Fruit fly (Drosophila melanogaster) whole organism, embryonic: ENCODE measurements around the gene CCT7.

Experiments
- B-H2 ChIP-seq: fragments of 200-800 bp; sonication (Bioruptor generic); optimal IDR thresholded peaks from 2 replicates; lab custom pipeline; 2018; ENCODE audit warnings: missing biosample characterization, mild to moderate bottlenecking, missing genetic modification characterization
- CG10462 ChIP-seq: fragments of 200-800 bp; sonication (Bioruptor generic); optimal IDR thresholded peaks from 2 replicates; lab custom pipeline; 2016; ENCODE audit warnings: missing biosample characterization, missing genetic modification characterization
- CG10543 ChIP-seq: fragments of 200-800 bp; sonication (Bioruptor generic); optimal IDR thresholded peaks from 3 replicates; lab custom pipeline; 2017; ENCODE audit warnings: missing biosample characterization, mild to moderate bottlenecking, missing genetic modification characterization, moderate library complexity
- CG12104 ChIP-seq: fragments of 200-800 bp; sonication (Bioruptor generic); optimal IDR thresholded peaks from 3 replicates; lab custom pipeline; 2016; ENCODE audit warnings: missing biosample characterization, missing genetic modification characterization
- CG12155 ChIP-seq: fragments of 200-800 bp; sonication (Bioruptor generic); optimal IDR thresholded peaks from 3 replicates; lab custom pipeline; 2016; ENCODE audit warnings: missing biosample characterization, missing genetic modification characterization
- CG12769 ChIP-seq: fragments of 200-800 bp; sonication (Bioruptor generic); optimal IDR thresholded peaks from 2 replicates; lab custom pipeline; 2019; ENCODE audit warnings: missing biosample characterization, mild to moderate bottlenecking, missing genetic modification characterization, moderate library complexity
- CG13424 ChIP-seq: fragments of 200-800 bp; sonication (Bioruptor generic); optimal IDR thresholded peaks from 2 replicates; lab custom pipeline; 2019; ENCODE audit warnings: missing biosample characterization, mild to moderate bottlenecking, missing genetic modification characterization, moderate library complexity
- CG13624 ChIP-seq: fragments of 200-800 bp; sonication (Bioruptor generic); optimal IDR thresholded peaks from 2 replicates; lab custom pipeline; 2016; ENCODE audit warnings: missing biosample characterization, missing genetic modification characterization
- CG16813 ChIP-seq: fragments of 200-800 bp; sonication (Bioruptor generic); IDR thresholded peaks from 3 replicates; pipeline ENCODE4 v1.3.6; 2022; ENCODE audit warnings: missing biosample characterization, missing genetic modification characterization; ENCODE audit not compliant: partially characterized antibody
- CG18764 ChIP-seq: fragments of 200-800 bp; sonication (Bioruptor generic); optimal IDR thresholded peaks from 3 replicates; lab custom pipeline; 2016; ENCODE audit warnings: missing biosample characterization, missing genetic modification characterization
- CG31441 ChIP-seq: fragments of 200-800 bp; sonication (Bioruptor generic); IDR thresholded peaks from 2 replicates; pipeline ENCODE4 v1.3.6; 2022; ENCODE audit warnings: missing biosample characterization, missing genetic modification characterization
- CG32532 ChIP-seq: fragments of 200-800 bp; sonication (Bioruptor generic); IDR thresholded peaks from 2 replicates; pipeline ENCODE4 v1.3.6; 2022; ENCODE audit warnings: missing biosample characterization, missing genetic modification characterization
- CG34422 ChIP-seq: fragments of 200-800 bp; sonication (Bioruptor generic); IDR thresholded peaks from 3 replicates; pipeline ENCODE4 v1.3.6; 2022; ENCODE audit warnings: missing biosample characterization, missing genetic modification characterization
- CG3726 ChIP-seq: fragments of 200-800 bp; sonication (Bioruptor generic); IDR thresholded peaks from 3 replicates; pipeline ENCODE4, ENCODE4 v1.3.6; 2022; ENCODE audit warnings: missing biosample characterization, missing genetic modification characterization
- CG4282 ChIP-seq: fragments of 200-800 bp; sonication (Bioruptor generic); optimal IDR thresholded peaks from 2 replicates; lab custom pipeline; 2016; ENCODE audit warnings: missing biosample characterization, missing genetic modification characterization
- CG6654 ChIP-seq: fragments of 200-800 bp; sonication (Bioruptor generic); optimal IDR thresholded peaks from 2 replicates; lab custom pipeline; 2017; ENCODE audit warnings: missing biosample characterization, mild to moderate bottlenecking, missing genetic modification characterization
- CG8359 ChIP-seq: fragments of 200-800 bp; sonication (Bioruptor generic); optimal IDR thresholded peaks from 2 replicates; lab custom pipeline; 2017; ENCODE audit warnings: missing biosample characterization, mild to moderate bottlenecking, missing genetic modification characterization, borderline replicate concordance
- CG8765 ChIP-seq: fragments of 200-800 bp; sonication (Bioruptor generic); IDR thresholded peaks from 2 replicates; pipeline ENCODE4 v1.3.6; 2022; ENCODE audit warnings: missing biosample characterization, missing genetic modification characterization
- CG9215 ChIP-seq: fragments of 200-800 bp; sonication (Bioruptor generic); IDR thresholded peaks from 2 replicates; pipeline ENCODE4 v1.3.6; 2022; ENCODE audit warnings: missing biosample characterization, missing genetic modification characterization
- Dip2 ChIP-seq: fragments of 200-800 bp; sonication (Bioruptor generic); IDR thresholded peaks from 2 replicates; pipeline ENCODE4 v1.3.6; 2022; ENCODE audit warnings: missing biosample characterization, missing genetic modification characterization
- Doc2 ChIP-seq: fragments of 200-800 bp; sonication (Bioruptor generic); IDR thresholded peaks from 2 replicates; pipeline ENCODE4 v1.3.6; 2022; ENCODE audit warnings: missing biosample characterization, missing genetic modification characterization
- Eip74EF ChIP-seq, 2 experiments: fragments of 200-800 bp in 1 of 2; fragments of >200 bp in 1 of 2; sonication (Bioruptor generic) in 1 of 2; optimal IDR thresholded peaks; 2 replicates each; lab custom pipeline; 2017 to 2019; ENCODE audit warnings: missing biosample characterization in 2 of 2, missing genetic modification characterization in 2 of 2, mild to moderate bottlenecking in 1 of 2, moderate library complexity in 1 of 2
- HLH54F ChIP-seq: fragments of 200-800 bp; sonication (Bioruptor generic); optimal IDR thresholded peaks from 3 replicates; lab custom pipeline; 2016; ENCODE audit warnings: missing biosample characterization, missing genetic modification characterization
- Kr ChIP-seq: fragments of 200-800 bp; sonication (Bioruptor generic); optimal IDR thresholded peaks from 2 replicates; lab custom pipeline; 2017; ENCODE audit warnings: missing biosample characterization, mild to moderate bottlenecking, missing genetic modification characterization
- Lhr ChIP-seq: fragments of 200-800 bp; sonication (Bioruptor generic); optimal IDR thresholded peaks from 3 replicates; lab custom pipeline; 2017; ENCODE audit warnings: mild to moderate bottlenecking, missing biosample characterization, missing genetic modification reagents, missing genetic modification characterization
- Lpt ChIP-seq: fragments of >200 bp; optimal IDR thresholded peaks from 2 replicates; lab custom pipeline; 2018; ENCODE audit warnings: missing biosample characterization, missing genetic modification characterization
- Mes4 ChIP-seq: fragments of 200-800 bp; sonication (Bioruptor generic); optimal IDR thresholded peaks from 2 replicates; lab custom pipeline; 2016; ENCODE audit warnings: missing biosample characterization, missing genetic modification characterization
- NC2α ChIP-seq: fragments of 200-800 bp; sonication (Bioruptor generic); optimal IDR thresholded peaks from 2 replicates; lab custom pipeline; 2016; ENCODE audit warnings: missing biosample characterization, missing genetic modification characterization
- Ptx1 ChIP-seq: fragments of 200-800 bp; sonication (Bioruptor generic); IDR thresholded peaks from 2 replicates; pipeline ENCODE4 v1.3.6; 2022; ENCODE audit warnings: missing biosample characterization, missing genetic modification characterization
- Scr ChIP-seq: fragments of 200-800 bp; sonication (Bioruptor generic); IDR thresholded peaks from 2 replicates; pipeline ENCODE4 v1.3.6; 2022; ENCODE audit warnings: missing biosample characterization, missing genetic modification characterization; ENCODE audit not compliant: partially characterized antibody
- amos ChIP-seq: fragments of 200-800 bp; sonication (Bioruptor generic); IDR thresholded peaks from 2 replicates; pipeline ENCODE4 v1.3.6; 2022; ENCODE audit warnings: missing biosample characterization, missing genetic modification characterization; ENCODE audit not compliant: partially characterized antibody
- bcd ChIP-seq: fragments of 200-800 bp; sonication (Bioruptor generic); optimal IDR thresholded peaks from 2 replicates; lab custom pipeline; 2017; ENCODE audit warnings: missing biosample characterization, mild to moderate bottlenecking, missing genetic modification characterization
- bigmax ChIP-seq: fragments of 200-800 bp; sonication (Bioruptor generic); optimal IDR thresholded peaks from 2 replicates; lab custom pipeline; 2018; ENCODE audit warnings: missing biosample characterization, mild to moderate bottlenecking, missing genetic modification characterization
- br ChIP-seq: fragments of >200 bp; optimal IDR thresholded peaks from 2 replicates; lab custom pipeline; 2017
- bsh ChIP-seq, 2 experiments: fragments of 200-800 bp; sonication (Bioruptor generic); optimal IDR thresholded peaks; 2 replicates each; lab custom pipeline; 2017 to 2018; ENCODE audit warnings: mild to moderate bottlenecking in 2 of 2, missing biosample characterization in 2 of 2, missing genetic modification characterization in 2 of 2, moderate library complexity in 1 of 2
- btn ChIP-seq: fragments of 200-800 bp; sonication (Bioruptor generic); optimal IDR thresholded peaks from 2 replicates; lab custom pipeline; 2016; ENCODE audit warnings: missing biosample characterization, missing genetic modification characterization
- crp ChIP-seq, 2 experiments: fragments of 200-800 bp; sonication (Bioruptor generic); optimal IDR thresholded peaks; 2 replicates in 1 of 2; 3 replicates in 1 of 2; lab custom pipeline; 2017; ENCODE audit warnings: missing biosample characterization in 2 of 2, missing genetic modification characterization in 2 of 2, mild to moderate bottlenecking in 1 of 2, moderate library complexity in 1 of 2
- dmrt99B ChIP-seq: fragments of 200-800 bp; sonication (Bioruptor generic); optimal IDR thresholded peaks from 2 replicates; lab custom pipeline; 2018; ENCODE audit warnings: missing biosample characterization, mild to moderate bottlenecking, missing genetic modification characterization, moderate library complexity
- ems ChIP-seq: fragments of 200-800 bp; sonication (Bioruptor generic); optimal IDR thresholded peaks from 3 replicates; lab custom pipeline; 2016; ENCODE audit warnings: missing biosample characterization, missing genetic modification characterization
- fd96Cb ChIP-seq: fragments of 200-800 bp; sonication (Bioruptor generic); optimal IDR thresholded peaks from 2 replicates; lab custom pipeline; 2018; ENCODE audit warnings: missing biosample characterization, mild to moderate bottlenecking, missing genetic modification characterization, moderate library complexity
- insv ChIP-seq, 2 experiments: fragments of 200-800 bp; sonication (Bioruptor generic); optimal IDR thresholded peaks; 3 replicates each; lab custom pipeline; 2016 to 2018; ENCODE audit warnings: missing biosample characterization in 2 of 2, missing genetic modification characterization in 2 of 2
- knrl ChIP-seq: fragments of 200-800 bp; sonication (Bioruptor generic); IDR thresholded peaks from 3 replicates; pipeline ENCODE4 v1.3.6; 2022; ENCODE audit warnings: missing biosample characterization, missing genetic modification characterization; ENCODE audit not compliant: partially characterized antibody
- nom ChIP-seq: fragments of 200-800 bp; sonication (Bioruptor generic); optimal IDR thresholded peaks from 2 replicates; lab custom pipeline; 2017; ENCODE audit warnings: missing biosample characterization, missing genetic modification characterization, mild to moderate bottlenecking, moderate library complexity, missing genetic modification reagents
- phol ChIP-seq: fragments of 200-800 bp; sonication (Bioruptor generic); optimal IDR thresholded peaks from 3 replicates; lab custom pipeline; 2018; ENCODE audit warnings: missing biosample characterization, mild to moderate bottlenecking, missing genetic modification characterization, moderate library complexity
- pros ChIP-seq: fragments of 200-800 bp; sonication (Bioruptor generic); optimal IDR thresholded peaks from 3 replicates; lab custom pipeline; 2019; ENCODE audit warnings: missing biosample characterization, mild to moderate bottlenecking, missing genetic modification characterization, moderate library complexity
- row ChIP-seq: fragments of 200-800 bp; sonication (Bioruptor generic); IDR thresholded peaks from 3 replicates; pipeline ENCODE4 v1.3.6; 2022; ENCODE audit warnings: missing biosample characterization, missing genetic modification characterization
- sim ChIP-seq: fragments of 200-800 bp; sonication (Bioruptor generic); IDR thresholded peaks from 2 replicates; pipeline ENCODE4 v1.3.6; 2022; ENCODE audit warnings: missing biosample characterization, missing genetic modification characterization
- slbo ChIP-seq: fragments of 200-800 bp; sonication (Bioruptor generic); IDR thresholded peaks from 2 replicates; pipeline ENCODE4 v1.3.6; 2022; ENCODE audit warnings: missing biosample characterization, missing genetic modification characterization
- sqz ChIP-seq: fragments of 200-800 bp; sonication (Bioruptor generic); optimal IDR thresholded peaks from 3 replicates; lab custom pipeline; 2018; ENCODE audit warnings: missing biosample characterization, mild to moderate bottlenecking, missing genetic modification characterization
- stc ChIP-seq: fragments of 200-800 bp; sonication (Bioruptor generic); IDR thresholded peaks from 2 replicates; pipeline ENCODE4 v1.3.6; 2022; ENCODE audit warnings: missing biosample characterization, missing genetic modification characterization

Gene CCT7

DNA sequence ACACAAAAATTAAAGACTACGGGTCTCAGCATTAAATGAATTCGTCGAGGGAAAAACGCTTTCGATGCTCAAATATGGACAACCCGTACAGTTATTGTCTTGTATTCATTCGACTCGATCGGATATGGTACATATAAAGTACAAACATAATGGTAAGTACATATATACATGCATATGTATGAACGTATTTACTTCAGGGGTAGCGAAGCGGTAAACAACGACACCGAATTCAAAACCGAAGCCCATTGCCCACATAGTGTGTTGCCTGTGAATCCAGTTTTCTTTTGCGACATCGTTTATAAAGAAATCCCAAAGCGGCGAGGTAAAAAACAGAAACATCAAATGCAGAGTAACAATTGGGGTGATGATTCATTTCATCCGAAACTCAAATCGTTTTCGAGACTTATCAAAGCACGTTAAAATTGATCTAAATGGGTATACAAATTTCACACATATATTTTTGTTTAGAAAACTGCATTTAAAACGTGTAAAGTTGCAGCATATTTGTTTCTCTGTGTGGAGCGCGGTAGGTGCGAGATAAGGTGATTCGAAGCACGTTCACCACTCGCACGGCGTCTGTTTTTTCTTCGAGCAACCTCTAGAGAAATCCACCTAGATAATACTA is 11.1 kb downstream of the CCT7 start (continued):
- no peak; the same call in 1 of the 2 replicates for TF ChIP-seq amos
- peak; percentile 71 for TF ChIP-seq Ptx1 (GFP tag; lab: Robert Waterston, UW)
- no peak for TF ChIP-seq knrl (GFP tag; lab: Robert Waterston, UW)
- TF ChIP-seq CG31441 (GFP tag; lab: Robert Waterston, UW), result peak; percentile 39; the same call in 1 of the 2 replicates
- no peak for TF ChIP-seq HLH54F
- peak; percentile 31 for TF ChIP-seq CG10543 (GFP tag; lab: Kevin White, UChicago)
- TF ChIP-seq CG10462, result no peak
- TF ChIP-seq phol (tag; lab: Kevin White, UChicago), result peak; percentile 32
- TF ChIP-seq sqz (GFP tag; lab: Kevin White, UChicago), result peak; percentile 93
- peak; percentile 10 for TF ChIP-seq CG18764 (GFP tag; lab: Kevin White, UChicago)
- 0 out of 3 replicates have a peak, but pooled peaks have one; percentile 40 for TF ChIP-seq CG3726 (GFP tag; lab: Robert Waterston, UW)
- TF ChIP-seq CG4282 (GFP tag; lab: Kevin White, UChicago), result no peak
- peak; percentile 69 for TF ChIP-seq dmrt99B (tag; lab: Kevin White, UChicago)
- no peak for TF ChIP-seq br
- peak; percentile 67 for TF ChIP-seq slbo
- peak; percentile 58; the same call in 1 of the 2 replicates for TF ChIP-seq CG9215 (GFP tag; lab: Robert Waterston, UW)
- peak; percentile 46 for TF ChIP-seq CG12769 (tag; lab: Kevin White, UChicago)
- no peak for TF ChIP-seq ems (GFP tag; lab: Kevin White, UChicago)
- TF ChIP-seq CG8359 (GFP tag; lab: Kevin White, UChicago), result no peak
- TF ChIP-seq Dip2 (GFP tag; lab: Robert Waterston, UW), result no peak
- TF ChIP-seq CG13424 (tag; lab: Kevin White, UChicago), result peak; percentile 16
- no peak for TF ChIP-seq btn
- TF ChIP-seq row (GFP tag; lab: Robert Waterston, UW), result peak; percentile 76
- TF ChIP-seq bsh (GFP tag; optimal IDR thresholded peaks at IDR 0.05; lab: Kevin White, UChicago), result peak; percentile 40 to 64
- no peak for TF ChIP-seq Eip74EF (GFP tag; optimal IDR thresholded peaks at IDR 0.05; lab: Kevin White, UChicago)
- peak; percentile 40 for TF ChIP-seq nom (GFP tag; lab: Kevin White, UChicago)
- no peak for TF ChIP-seq CG6654
- TF ChIP-seq CG34422 (GFP tag; lab: Robert Waterston, UW), result peak; percentile 48; the same call in 2 of the 3 replicates
- peak; percentile 65 for TF ChIP-seq stc (GFP tag; lab: Robert Waterston, UW)
- TF ChIP-seq CG12104 (GFP tag; lab: Kevin White, UChicago), result no peak
- peak; percentile 35 for TF ChIP-seq CG12155 (GFP tag; lab: Kevin White, UChicago)
- no peak for TF ChIP-seq Doc2
- TF ChIP-seq CG32532, result peak; percentile 67
- TF ChIP-seq CG16813 (GFP tag; lab: Robert Waterston, UW), result no peak
- no peak for TF ChIP-seq CG8765 (GFP tag; lab: Robert Waterston, UW)
- no peak for TF ChIP-seq NC2α
- no peak for TF ChIP-seq Kr (GFP tag; lab: Kevin White, UChicago)
- TF ChIP-seq CG13624 (GFP tag; lab: Kevin White, UChicago), result peak; percentile 39
- TF ChIP-seq bigmax, result no peak
- no peak for TF ChIP-seq Scr
- no peak for TF ChIP-seq Mes4
- TF ChIP-seq Lhr (GFP tag; lab: Kevin White, UChicago), result no peak
- peak; percentile 39 for TF ChIP-seq fd96Cb (tag; lab: Kevin White, UChicago)
- no peak for TF ChIP-seq sim (GFP tag; lab: Robert Waterston, UW)
- peak; percentile 82 for TF ChIP-seq pros (GFP tag; lab: Kevin White, UChicago)
- TF ChIP-seq Lpt (GFP tag; lab: Kevin White, UChicago), result no peak
- no peak for TF ChIP-seq bcd (GFP tag; lab: Kevin White, UChicago)
- no peak for TF ChIP-seq insv (GFP tag; optimal IDR thresholded peaks at IDR 0.05; lab: Kevin White, UChicago)
- TF ChIP-seq crp (GFP tag; optimal IDR thresholded peaks at IDR 0.05; lab: Kevin White, UChicago), result no peak
- no peak for TF ChIP-seq B-H2 (GFP tag; lab: Kevin White, UChicago)
